Worm (Caenorhabditis elegans): ENCODE results near the gene Y5H2A.4.

The Y5H2A.4 gene

ce11 chrV:2254553-2255124 lies 19.5 kb downstream of the Y5H2A.4 start, which contains the start of gene str-253:
Gene str-253 (minus strand): TSS chrV:2254603.
- TF ChIP-seq ets-7 (tag; optimal IDR thresholded peaks at IDR 0.05) = no peak
- no peak for TF ChIP-seq flt-1 (GFP tag; IDR thresholded peaks at IDR 0.05)
- no peak for TF ChIP-seq tbx-11 (GFP tag; IDR thresholded peaks at IDR 0.05)
- no peak for TF ChIP-seq ceh-13 (GFP tag; optimal IDR thresholded peaks at IDR 0.05)
- TF ChIP-seq ceh-36 (tag; optimal IDR thresholded peaks at IDR 0.05) = no peak
- no peak for TF ChIP-seq ama-1 (optimal IDR thresholded peaks at IDR 0.05)
- TF ChIP-seq tbx-37 (GFP tag; conservative IDR thresholded peaks at IDR 0.05) = no peak
- no peak for TF ChIP-seq pes-1 (GFP tag; IDR thresholded peaks at IDR 0.05)
- no peak for TF ChIP-seq hnd-1 (tag; optimal IDR thresholded peaks at IDR 0.05)
- no peak for TF ChIP-seq F13C5.2 (tag; optimal IDR thresholded peaks at IDR 0.05)
- TF ChIP-seq aly-1 (tag; optimal IDR thresholded peaks at IDR 0.05) = no peak
- TF ChIP-seq sea-1 (GFP tag; conservative IDR thresholded peaks at IDR 0.05) = no peak
- TF ChIP-seq tra-4 (tag; optimal IDR thresholded peaks at IDR 0.05) = no peak
- no peak for TF ChIP-seq B0310.2 (tag; optimal IDR thresholded peaks at IDR 0.05)
- no peak for TF ChIP-seq hmg-4 (GFP tag; optimal IDR thresholded peaks at IDR 0.05)
- no peak for TF ChIP-seq hmbx-1 (tag; optimal IDR thresholded peaks at IDR 0.05)

ce11 chrV:2251774-2252173 lies 22.4 kb downstream of the Y5H2A.4 start:
- TF ChIP-seq B0310.2 (tag; optimal IDR thresholded peaks at IDR 0.05) (no peak), ceh-36 (tag; optimal IDR thresholded peaks at IDR 0.05) (no peak), pes-1 (GFP tag; IDR thresholded peaks at IDR 0.05) (no peak), ama-1 (optimal IDR thresholded peaks at IDR 0.05) (no peak), F13C5.2 (tag; optimal IDR thresholded peaks at IDR 0.05) (no peak), hnd-1 (tag; optimal IDR thresholded peaks at IDR 0.05) (no peak), aly-1 (tag; optimal IDR thresholded peaks at IDR 0.05) (no peak), flt-1 (GFP tag; IDR thresholded peaks at IDR 0.05) (no peak), ets-7 (tag; optimal IDR thresholded peaks at IDR 0.05) (no peak), tra-4 (tag; optimal IDR thresholded peaks at IDR 0.05) (no peak), hmbx-1 (tag; optimal IDR thresholded peaks at IDR 0.05) (no peak), tbx-37 (GFP tag; conservative IDR thresholded peaks at IDR 0.05) (no peak), hmg-4 (GFP tag; optimal IDR thresholded peaks at IDR 0.05) (no peak), sea-1 (GFP tag; conservative IDR thresholded peaks at IDR 0.05) (no peak), scrt-1 (GFP tag; IDR thresholded peaks at IDR 0.05) (no peak)

DNA sequence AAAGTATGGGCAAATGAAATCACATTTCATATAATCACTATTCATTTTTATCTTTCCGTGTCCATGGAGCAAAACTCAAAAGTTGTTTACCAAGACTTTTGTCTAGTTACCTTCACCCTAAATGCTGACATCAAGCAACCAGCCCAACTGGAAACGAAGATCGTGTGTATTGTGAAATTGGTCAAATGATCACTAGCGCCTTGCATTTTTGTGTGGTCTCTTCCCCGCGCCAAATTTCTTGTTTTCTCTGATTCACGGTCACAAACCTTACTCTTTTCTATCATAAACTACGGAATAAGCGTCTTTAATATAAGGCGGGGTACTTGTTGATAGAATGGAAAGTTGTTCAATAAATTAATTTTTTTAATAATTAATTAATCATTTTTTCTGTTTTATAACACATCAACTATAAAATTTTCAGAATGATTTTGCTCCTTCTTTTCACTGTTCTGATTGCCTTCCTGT lies 24.0 kb downstream of the Y5H2A.4 start, which contains the start of gene cyp-33C7:
TSS of gene cyp-33C7 (plus strand) at position 415 of the 465 bp plus-strand sequence.
- TF ChIP-seq aly-1 (tag; optimal IDR thresholded peaks at IDR 0.05) (no peak), scrt-1 (GFP tag; IDR thresholded peaks at IDR 0.05) (no peak), hnd-1 (tag; optimal IDR thresholded peaks at IDR 0.05) (no peak)

DNA sequence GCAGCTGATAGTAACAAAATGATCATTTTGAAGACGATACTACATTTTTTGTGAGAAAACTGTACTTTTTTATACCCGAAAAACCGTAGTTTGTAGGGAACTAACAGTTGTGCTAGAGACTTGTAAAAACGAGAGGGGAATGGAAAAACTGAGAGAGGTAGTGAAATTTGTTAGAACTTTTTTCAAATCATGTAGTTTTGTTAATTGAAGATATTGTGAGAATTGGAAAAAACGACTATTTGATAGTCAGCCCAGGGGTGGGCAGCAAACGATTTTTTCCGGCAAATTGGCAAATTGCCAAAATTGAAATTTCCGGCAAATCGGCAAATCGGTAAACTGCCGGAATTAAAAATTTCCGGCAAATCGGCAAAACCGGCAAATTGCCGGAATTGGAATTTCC lies 24.8 kb downstream of the Y5H2A.4 start, which contains the start of gene cyp-33C6:
TSS of gene cyp-33C6 (minus strand) at position 101 of the 400 bp plus-strand sequence.
- TF ChIP-seq F13C5.2 (tag; optimal IDR thresholded peaks at IDR 0.05) (no peak), tra-4 (tag; optimal IDR thresholded peaks at IDR 0.05) (no peak), B0310.2 (tag; optimal IDR thresholded peaks at IDR 0.05) (no peak), hnd-1 (tag; optimal IDR thresholded peaks at IDR 0.05) (no peak), ceh-13 (GFP tag; optimal IDR thresholded peaks at IDR 0.05) (no peak), scrt-1 (GFP tag; IDR thresholded peaks at IDR 0.05) (no peak), hmbx-1 (tag; optimal IDR thresholded peaks at IDR 0.05) (no peak), flt-1 (GFP tag; IDR thresholded peaks at IDR 0.05) (no peak), hmg-4 (GFP tag; optimal IDR thresholded peaks at IDR 0.05) (no peak), ets-7 (tag; optimal IDR thresholded peaks at IDR 0.05) (no peak), aly-1 (tag; optimal IDR thresholded peaks at IDR 0.05) (no peak), sea-1 (GFP tag; conservative IDR thresholded peaks at IDR 0.05) (no peak), tbx-37 (GFP tag; conservative IDR thresholded peaks at IDR 0.05) (no peak), pes-1 (GFP tag; IDR thresholded peaks at IDR 0.05) (no peak), ama-1 (optimal IDR thresholded peaks at IDR 0.05) (no peak), tbx-11 (GFP tag; IDR thresholded peaks at IDR 0.05) (no peak), ceh-36 (tag; optimal IDR thresholded peaks at IDR 0.05) (no peak)

DNA sequence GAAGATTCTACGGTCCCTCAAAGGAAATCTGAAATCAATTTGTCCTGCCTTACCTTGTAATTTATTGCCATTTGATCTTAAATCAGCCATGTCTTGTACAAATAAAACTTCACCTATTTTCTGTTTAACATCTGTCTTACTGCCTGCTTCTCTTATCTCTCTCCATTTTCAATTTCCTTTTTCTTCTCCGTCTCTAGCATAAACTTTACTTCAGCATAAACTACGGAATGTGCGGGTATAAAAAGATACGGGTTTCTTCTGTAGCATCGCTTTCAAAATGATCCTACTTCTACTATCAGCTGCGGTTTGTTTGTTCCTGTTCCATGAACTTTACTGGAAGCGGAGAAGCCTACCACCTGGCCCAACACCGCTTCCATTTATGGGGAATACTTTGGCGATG lies 29.4 kb downstream of the Y5H2A.4 start, which contains the start of gene cyp-33C5:
TSS of gene cyp-33C5 (plus strand) at position 254 of the 400 bp plus-strand sequence.
- no peak for TF ChIP-seq tra-4 (tag; optimal IDR thresholded peaks at IDR 0.05)
- TF ChIP-seq flt-1 (GFP tag; IDR thresholded peaks at IDR 0.05) = no peak
- TF ChIP-seq tbx-37 (GFP tag; conservative IDR thresholded peaks at IDR 0.05) = no peak
- no peak for TF ChIP-seq hmg-4 (GFP tag; optimal IDR thresholded peaks at IDR 0.05)
- TF ChIP-seq aly-1 (tag; optimal IDR thresholded peaks at IDR 0.05) = no peak
- TF ChIP-seq ceh-36 (tag; optimal IDR thresholded peaks at IDR 0.05) = no peak
- no peak for TF ChIP-seq ceh-13 (GFP tag; optimal IDR thresholded peaks at IDR 0.05)
- TF ChIP-seq scrt-1 (GFP tag; IDR thresholded peaks at IDR 0.05) = no peak
- no peak for TF ChIP-seq ets-7 (tag; optimal IDR thresholded peaks at IDR 0.05)
- TF ChIP-seq tbx-11 (GFP tag; IDR thresholded peaks at IDR 0.05) = no peak
- no peak for TF ChIP-seq hnd-1 (tag; optimal IDR thresholded peaks at IDR 0.05)
- no peak for TF ChIP-seq ama-1 (optimal IDR thresholded peaks at IDR 0.05)
- TF ChIP-seq sea-1 (GFP tag; conservative IDR thresholded peaks at IDR 0.05) = no peak
- TF ChIP-seq B0310.2 (tag; optimal IDR thresholded peaks at IDR 0.05) = no peak
- no peak for TF ChIP-seq hmbx-1 (tag; optimal IDR thresholded peaks at IDR 0.05)
- TF ChIP-seq F13C5.2 (tag; optimal IDR thresholded peaks at IDR 0.05) = no peak
- TF ChIP-seq pes-1 (GFP tag; IDR thresholded peaks at IDR 0.05) = no peak

- TF ChIP-seq scrt-1 (GFP tag; IDR thresholded peaks at IDR 0.05) (no peak), ceh-13 (GFP tag; optimal IDR thresholded peaks at IDR 0.05) (no peak), flt-1 (GFP tag; IDR thresholded peaks at IDR 0.05) (no peak), sea-1 (GFP tag; conservative IDR thresholded peaks at IDR 0.05) (no peak), ama-1 (optimal IDR thresholded peaks at IDR 0.05) (no peak), F13C5.2 (tag; optimal IDR thresholded peaks at IDR 0.05) (no peak), tbx-11 (GFP tag; IDR thresholded peaks at IDR 0.05) (no peak), pes-1 (GFP tag; IDR thresholded peaks at IDR 0.05) (no peak), tra-4 (tag; optimal IDR thresholded peaks at IDR 0.05) (no peak), ets-7 (tag; optimal IDR thresholded peaks at IDR 0.05) (no peak), ceh-36 (tag; optimal IDR thresholded peaks at IDR 0.05) (no peak), hmg-4 (GFP tag; optimal IDR thresholded peaks at IDR 0.05) (no peak), tbx-37 (GFP tag; conservative IDR thresholded peaks at IDR 0.05) (no peak), aly-1 (tag; optimal IDR thresholded peaks at IDR 0.05) (no peak), hnd-1 (tag; optimal IDR thresholded peaks at IDR 0.05) (no peak), hmbx-1 (tag; optimal IDR thresholded peaks at IDR 0.05) (no peak), B0310.2 (tag; optimal IDR thresholded peaks at IDR 0.05) (no peak)
Observed at ce11 chrV:2242630-2243029, 31.5 kb downstream of the Y5H2A.4 start, which contains the start of gene cyp-33C3. Gene cyp-33C3 (plus strand): TSS chrV:2242778.

Data from whole organism, early embryonic.